Fruit fly (Drosophila melanogaster): ENCODE measurements around the gene CG46320.

Gene CG46320

dm6 chr3L:5787476-5787875 lies 123.6 kb downstream of the CG46320 start (continued):
- no peak for TF ChIP-seq repo (GFP tag; optimal IDR thresholded peaks at IDR 0.05)
- TF ChIP-seq CG10431 (GFP tag; optimal IDR thresholded peaks at IDR 0.05) = no peak
- TF ChIP-seq dmrt11E (tag; optimal IDR thresholded peaks at IDR 0.05) = no peak

DNA sequence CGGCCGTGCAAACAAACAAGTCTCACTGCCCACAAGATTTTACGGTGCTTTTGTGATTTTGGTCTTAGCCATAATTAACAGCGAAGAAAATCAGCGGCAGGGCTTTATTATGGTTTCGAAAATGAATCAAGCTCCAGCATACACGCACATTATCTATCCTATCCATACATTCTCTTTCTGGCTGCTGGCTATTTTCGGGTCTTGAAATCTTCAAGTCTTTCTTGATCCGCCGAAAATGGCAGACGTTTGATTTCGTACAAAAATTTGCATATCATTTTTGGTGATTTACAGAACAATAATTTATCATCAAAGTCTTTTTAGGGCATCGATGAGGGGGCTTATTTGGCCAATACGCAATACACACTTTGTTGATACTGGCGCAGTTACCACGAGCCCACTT lies 124.9 kb downstream of the CG46320 start:
- TF ChIP-seq Oli (tag; optimal IDR thresholded peaks at IDR 0.05) (no peak), caup (GFP tag; optimal IDR thresholded peaks at IDR 0.05; ENCODE audit: severe bottlenecking) (no peak), CG13894 (tag; optimal IDR thresholded peaks at IDR 0.05) (peak; percentile 90), chinmo (GFP tag; IDR thresholded peaks at IDR 0.05; ENCODE audit: partially characterized antibody) (0 out of 4 replicates have a peak, but pooled peaks have one; percentile 8), CG13624 (GFP tag; optimal IDR thresholded peaks at IDR 0.05) (peak; percentile 31), CG12769 (tag; optimal IDR thresholded peaks at IDR 0.05) (peak; percentile 27)

DNA sequence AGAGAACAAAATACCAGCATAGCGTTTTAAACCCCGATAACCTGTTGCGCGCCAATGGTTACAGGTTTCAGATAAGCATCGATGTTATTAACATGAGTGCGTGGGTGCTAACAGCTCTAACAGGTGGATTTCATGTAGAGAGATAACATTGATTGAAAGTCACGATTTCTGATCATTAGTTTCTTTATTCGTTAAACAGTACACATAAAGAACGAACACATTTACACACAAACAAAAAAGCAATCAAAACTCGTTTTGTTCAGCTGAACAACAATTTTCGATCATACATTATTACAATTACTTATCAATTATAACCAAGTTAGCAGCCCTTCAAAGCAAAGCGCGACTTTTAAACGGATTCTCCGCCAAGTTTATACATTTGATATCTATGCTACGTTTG lies 125.7 kb downstream of the CG46320 start:
- no peak for TF ChIP-seq Fer2 (tag; optimal IDR thresholded peaks at IDR 0.05)
- no peak for TF ChIP-seq ro (GFP tag; IDR thresholded peaks at IDR 0.05)
- no peak for TF ChIP-seq da (GFP tag; optimal IDR thresholded peaks at IDR 0.05)
- peak; percentile 66 for TF ChIP-seq lbe (GFP tag; optimal IDR thresholded peaks at IDR 0.05)
- no peak for TF ChIP-seq H2.0 (GFP tag; IDR thresholded peaks at IDR 0.05)
- no peak for TF ChIP-seq twi (tag; optimal IDR thresholded peaks at IDR 0.05)
- no peak for TF ChIP-seq Aef1 (GFP tag; IDR thresholded peaks at IDR 0.05)
- peak; percentile 18 for TF ChIP-seq Dad (GFP tag; optimal IDR thresholded peaks at IDR 0.05)
- TF ChIP-seq trh (GFP tag; optimal IDR thresholded peaks at IDR 0.05) = no peak
- TF ChIP-seq CG10959 (GFP tag; IDR thresholded peaks at IDR 0.05) = no peak
- 0 out of 3 replicates have a peak, but pooled peaks have one; percentile 29 for TF ChIP-seq zfh1 (GFP tag; IDR thresholded peaks at IDR 0.05)
- TF ChIP-seq Mrtf (GFP tag; IDR thresholded peaks at IDR 0.05) = no peak
- peak; percentile 16 for TF ChIP-seq CG4854 (GFP tag; optimal IDR thresholded peaks at IDR 0.05)
- no peak for TF ChIP-seq Eip74EF (GFP tag; optimal IDR thresholded peaks at IDR 0.05)
- no peak for TF ChIP-seq CG42726 (GFP tag; IDR thresholded peaks at IDR 0.05; ENCODE audit: partially characterized antibody)
- peak; percentile 13 for TF ChIP-seq vfl (GFP tag; optimal IDR thresholded peaks at IDR 0.05)
- TF ChIP-seq CG13775 (GFP tag; optimal IDR thresholded peaks at IDR 0.05) = no peak
- no peak for TF ChIP-seq tna (GFP tag; IDR thresholded peaks at IDR 0.05; ENCODE audit: partially characterized antibody)
- no peak for TF ChIP-seq jigr1 (GFP tag; IDR thresholded peaks at IDR 0.05)
- TF ChIP-seq CG12071 (GFP tag; optimal IDR thresholded peaks at IDR 0.05) = no peak
- TF ChIP-seq Atf6 (GFP tag; IDR thresholded peaks at IDR 0.05) = no peak
- TF ChIP-seq crc (GFP tag; optimal IDR thresholded peaks at IDR 0.05) = peak; percentile 4
- TF ChIP-seq CG10431 (GFP tag; optimal IDR thresholded peaks at IDR 0.05) = no peak
- TF ChIP-seq Bteb2 (GFP tag; optimal IDR thresholded peaks at IDR 0.05) = peak; percentile 13
- TF ChIP-seq CG11456 (GFP tag; IDR thresholded peaks at IDR 0.05) = no peak
- peak; percentile 25 for TF ChIP-seq Camta (GFP tag; optimal IDR thresholded peaks at IDR 0.05)
- TF ChIP-seq her (GFP tag; optimal IDR thresholded peaks at IDR 0.05) = peak; percentile 54
- TF ChIP-seq Atf3 (GFP tag; optimal IDR thresholded peaks at IDR 0.05) = no peak
- peak; percentile 61 for TF ChIP-seq CG2120 (GFP tag; optimal IDR thresholded peaks at IDR 0.05)
- no peak for TF ChIP-seq Neu2 (GFP tag; optimal IDR thresholded peaks at IDR 0.05; ENCODE audit: borderline replicate concordance)
- no peak for TF ChIP-seq pb (GFP tag; optimal IDR thresholded peaks at IDR 0.05)
- no peak for TF ChIP-seq CG17612 (GFP tag; IDR thresholded peaks at IDR 0.05)
- TF ChIP-seq NC2α (GFP tag; optimal IDR thresholded peaks at IDR 0.05) = no peak
- TF ChIP-seq CG9797 (GFP tag; optimal IDR thresholded peaks at IDR 0.05) = no peak
- peak; percentile 58 for TF ChIP-seq lilli (GFP tag; optimal IDR thresholded peaks at IDR 0.05)
- TF ChIP-seq CG4404 (GFP tag; IDR thresholded peaks at IDR 0.05) = no peak
- peak; percentile 32; the same call in 1 of the 2 replicates for TF ChIP-seq Ada2b (GFP tag; IDR thresholded peaks at IDR 0.05)
- TF ChIP-seq CG7963 (GFP tag; IDR thresholded peaks at IDR 0.05; ENCODE audit: partially characterized antibody) = no peak
- TF ChIP-seq Drgx (GFP tag; IDR thresholded peaks at IDR 0.05) = no peak
- peak; percentile 22 for TF ChIP-seq Dip3 (GFP tag; optimal IDR thresholded peaks at IDR 0.05)
